Fruit fly (Drosophila melanogaster) whole organism: ENCODE results near the gene CG11449.

Source experiments
- CG8478 ChIP-seq: fragments of >200 bp; optimal IDR thresholded peaks from 2 replicates; lab custom pipeline; 2018; ENCODE audit warnings: inconsistent platforms
- Dll ChIP-seq: fragments of >200 bp; optimal IDR thresholded peaks from 2 replicates; lab custom pipeline; 2017
- EcR ChIP-seq, 2 experiments: fragments of >200 bp; optimal IDR thresholded peaks; 2 replicates each; lab custom pipeline; 2017; ENCODE audit warnings: missing biosample characterization in 2 of 2, missing genetic modification characterization in 2 of 2, missing genetic modification reagents in 2 of 2
- pan ChIP-seq: fragments of >200 bp; optimal IDR thresholded peaks from 2 replicates; lab custom pipeline; 2017
- psq ChIP-seq: fragments of >200 bp; optimal IDR thresholded peaks from 2 replicates; lab custom pipeline; 2017
- usp ChIP-seq: fragments of >200 bp; optimal IDR thresholded peaks from 2 replicates; lab custom pipeline; 2017; ENCODE audit warnings: missing biosample characterization, missing genetic modification characterization, mixed read lengths

Gene CG11449

DNA sequence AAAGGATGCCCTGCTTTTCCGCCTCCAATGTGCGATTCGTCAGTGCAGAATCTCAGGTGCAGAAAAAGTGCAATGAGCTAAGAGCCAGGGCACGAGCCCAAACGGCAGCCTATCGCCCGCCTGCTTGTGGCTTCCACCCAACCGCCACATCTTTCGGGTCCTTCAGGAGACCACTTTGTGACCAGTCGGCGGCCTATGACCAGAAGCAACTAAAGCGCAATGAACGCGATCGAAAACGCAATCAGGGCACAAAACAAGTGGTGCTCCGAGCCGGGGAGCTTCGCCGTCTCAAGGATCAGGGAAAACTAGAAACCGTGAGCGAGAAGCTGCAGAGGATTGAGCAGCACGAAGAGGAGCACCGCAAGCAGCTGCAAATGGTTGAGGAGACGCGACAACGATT lies at the start of gene CG11449:
Gene CG11449, plus strand, starts transcription at position 6 of the 400 bp plus-strand sequence.
- TF ChIP-seq psq (lab: Kevin White, UChicago) (no peak), usp (GFP tag; lab: Kevin White, UChicago) (no peak), EcR (GFP tag; optimal IDR thresholded peaks at IDR 0.05; lab: Kevin White, UChicago) (no peak), Dll (lab: Kevin White, UChicago) (no peak), CG8478 (lab: Kevin White, UChicago) (no peak), pan (lab: Kevin White, UChicago) (no peak)

DNA sequence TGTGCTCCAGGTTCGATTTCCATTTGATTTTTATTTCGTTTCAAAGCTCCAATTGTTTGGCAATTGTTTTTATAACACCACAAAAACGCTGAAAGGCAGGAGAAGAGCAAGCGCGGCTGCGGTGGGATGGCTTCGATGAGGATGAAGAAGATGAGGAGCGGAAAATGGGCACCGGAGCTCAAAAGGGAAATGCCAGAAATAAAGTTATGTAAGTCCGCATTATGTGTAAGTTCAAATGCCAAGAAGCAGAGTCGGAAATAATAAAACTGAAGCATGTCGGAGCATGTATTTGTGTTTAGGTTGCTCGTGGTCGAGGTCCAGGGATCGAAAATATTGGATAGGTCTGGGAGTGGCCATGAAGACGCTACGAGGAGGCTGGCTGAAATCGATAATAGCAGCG lies 48.8 kb upstream of the CG11449 start:
- TF ChIP-seq pan (lab: Kevin White, UChicago) (no peak), EcR (GFP tag; optimal IDR thresholded peaks at IDR 0.05; lab: Kevin White, UChicago) (no peak), psq (lab: Kevin White, UChicago) (no peak), usp (GFP tag; lab: Kevin White, UChicago) (no peak), CG8478 (lab: Kevin White, UChicago) (no peak), Dll (lab: Kevin White, UChicago) (no peak)

DNA sequence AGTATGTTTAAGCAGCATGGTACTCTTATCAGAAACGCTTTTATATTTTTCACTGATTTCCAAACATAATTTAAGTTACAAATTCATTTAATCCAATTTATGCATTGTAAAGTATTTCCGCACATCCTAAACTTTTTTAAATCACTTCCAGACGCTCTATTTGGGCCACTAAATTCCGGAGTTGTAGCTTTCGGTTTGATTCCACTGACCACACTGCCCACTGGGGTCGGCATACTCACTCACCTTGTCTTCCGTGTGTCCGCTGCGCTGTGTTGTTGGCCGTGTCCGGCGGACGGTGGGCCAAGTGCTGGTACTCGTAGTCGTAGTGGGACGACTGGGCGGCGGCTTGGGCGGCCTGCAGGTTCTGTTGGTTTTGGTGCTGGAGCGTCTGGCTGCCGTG lies 47.5 kb upstream of the CG11449 start:
- TF ChIP-seq Dll (lab: Kevin White, UChicago) = no peak
- no peak for TF ChIP-seq EcR (GFP tag; optimal IDR thresholded peaks at IDR 0.05; lab: Kevin White, UChicago)
- TF ChIP-seq CG8478 (lab: Kevin White, UChicago) = no peak
- no peak for TF ChIP-seq psq (lab: Kevin White, UChicago)
- no peak for TF ChIP-seq pan (lab: Kevin White, UChicago)
- TF ChIP-seq usp (GFP tag; lab: Kevin White, UChicago) = no peak

DNA sequence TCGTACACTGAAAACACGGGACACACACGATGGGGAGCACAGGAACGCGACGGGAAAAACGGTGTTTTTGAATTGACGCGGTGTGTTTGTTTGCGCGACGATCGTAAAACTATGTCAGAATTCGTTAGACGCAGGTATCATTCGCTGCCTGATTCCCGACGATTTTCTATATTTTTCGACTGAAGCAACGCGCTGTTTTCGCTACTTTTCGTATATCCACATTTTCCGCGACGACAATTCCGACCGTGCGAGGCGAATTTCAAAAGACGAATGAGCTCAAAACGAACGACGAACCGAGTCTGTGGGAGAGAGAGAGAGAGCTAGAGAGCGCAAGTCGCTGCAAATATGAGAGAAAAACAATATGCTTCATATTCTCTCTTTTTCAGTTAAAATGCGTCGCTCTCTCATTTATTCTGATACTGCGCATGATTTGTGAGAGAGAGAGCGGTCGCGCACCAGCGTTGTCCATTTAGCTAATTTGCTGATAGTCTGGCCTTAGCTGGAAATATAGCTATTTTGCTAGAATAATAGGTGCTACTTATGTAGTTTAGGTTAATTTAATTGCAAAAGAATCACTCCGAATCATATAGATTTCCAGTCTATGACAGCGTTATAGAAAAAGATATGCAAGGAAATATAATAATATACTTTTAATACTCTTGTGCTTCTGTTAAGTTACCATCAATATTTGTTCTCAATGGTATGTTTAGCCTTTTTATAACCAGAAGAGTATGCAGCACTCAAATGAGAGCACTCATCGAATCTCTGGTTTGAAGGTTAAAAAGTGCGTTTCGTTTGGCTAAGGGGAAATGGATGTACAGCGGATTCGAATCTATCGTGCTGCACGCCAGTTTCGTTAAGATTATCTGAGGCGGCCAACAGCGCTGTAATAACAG lies 46.3 kb upstream of the CG11449 start, which contains the start of gene Ten-m:
Gene Ten-m, minus strand, starts transcription at position 274 of the 896 bp plus-strand sequence.
- peak; percentile 68 for TF ChIP-seq Dll (lab: Kevin White, UChicago)
- no peak for TF ChIP-seq pan (lab: Kevin White, UChicago)

DNA sequence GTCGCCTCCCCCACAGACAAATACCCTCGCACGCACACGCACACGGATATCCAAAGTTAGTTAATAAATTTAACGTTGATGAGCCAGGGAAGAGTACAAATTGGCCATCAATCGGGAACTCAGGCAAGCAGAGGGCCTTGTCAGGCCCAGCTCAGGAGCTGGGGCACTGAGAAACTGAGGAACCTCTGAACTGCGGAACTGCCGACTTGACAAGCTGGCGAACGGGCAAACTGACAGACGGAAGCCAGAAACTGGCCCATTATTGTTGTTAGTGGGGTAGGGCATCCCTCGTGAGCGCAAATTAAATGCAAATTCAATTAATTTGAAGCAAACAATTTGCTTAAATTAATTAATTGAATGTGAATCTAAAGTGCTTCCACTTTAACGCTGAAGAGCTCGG lies 38.1 kb upstream of the CG11449 start:
- no peak for TF ChIP-seq psq (lab: Kevin White, UChicago)
- no peak for TF ChIP-seq usp (GFP tag; lab: Kevin White, UChicago)
- TF ChIP-seq pan (lab: Kevin White, UChicago) = no peak
- TF ChIP-seq EcR (GFP tag; optimal IDR thresholded peaks at IDR 0.05; lab: Kevin White, UChicago) = no peak
- no peak for TF ChIP-seq Dll (lab: Kevin White, UChicago)
- no peak for TF ChIP-seq CG8478 (lab: Kevin White, UChicago)

DNA sequence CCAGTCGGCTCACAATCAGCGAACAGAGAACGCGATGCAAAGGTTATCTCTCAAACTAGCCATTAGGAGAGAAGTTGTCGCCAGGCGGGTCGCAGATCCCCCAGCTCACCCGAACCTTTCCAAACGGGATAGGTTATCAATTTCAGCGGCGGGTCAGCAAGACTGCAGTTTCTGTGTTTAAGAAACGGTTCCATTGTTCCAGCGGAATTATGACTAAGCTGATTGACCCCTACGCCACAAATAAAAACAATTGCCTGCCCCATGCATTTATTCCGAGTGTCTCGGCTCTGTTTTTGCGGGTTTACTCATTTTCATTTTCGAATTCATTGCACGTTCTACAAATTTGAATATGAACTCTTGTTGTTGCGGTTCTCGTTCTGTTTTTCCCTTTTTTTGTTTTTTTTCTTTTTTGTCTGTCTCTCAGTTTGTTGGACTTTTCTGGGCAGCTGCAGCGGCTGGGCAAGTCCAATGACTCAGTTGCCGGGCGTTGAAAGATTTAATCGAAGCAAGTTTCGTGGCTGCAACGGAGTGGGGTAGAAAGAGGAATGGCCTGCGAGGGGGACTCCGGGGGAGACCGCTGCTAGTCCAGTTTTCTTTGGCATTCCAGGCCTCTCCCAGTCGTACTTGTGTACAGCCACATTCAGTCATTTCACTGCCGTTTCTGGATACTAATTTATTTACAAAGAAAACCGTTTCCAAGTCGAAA lies 33.4 kb upstream of the CG11449 start:
- TF ChIP-seq pan (lab: Kevin White, UChicago) (no peak), EcR (GFP tag; optimal IDR thresholded peaks at IDR 0.05; lab: Kevin White, UChicago) (peak in 1 of 2 experiments; percentile 65)

DNA sequence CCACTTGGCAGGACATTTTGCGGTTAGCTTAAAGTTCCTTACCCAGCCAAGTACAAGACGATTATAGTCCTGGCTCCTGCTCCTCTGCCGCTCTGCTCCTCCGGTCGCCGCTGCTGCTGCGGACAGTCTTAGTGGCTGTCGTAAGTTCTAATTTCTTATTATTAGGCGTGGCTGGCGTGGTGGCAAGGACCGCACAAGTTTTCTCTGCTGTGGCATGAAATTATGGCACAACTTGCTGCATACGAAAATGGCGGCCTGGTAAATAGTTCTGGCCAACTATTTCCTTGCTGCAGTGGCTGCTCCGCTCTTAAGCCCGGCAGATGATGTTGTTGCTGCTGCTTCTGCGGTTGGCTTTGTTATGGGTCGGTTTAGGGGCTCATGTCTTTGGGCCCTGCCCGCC lies 29.5 kb upstream of the CG11449 start:
- no peak for TF ChIP-seq CG8478 (lab: Kevin White, UChicago)
- TF ChIP-seq EcR (GFP tag; optimal IDR thresholded peaks at IDR 0.05; lab: Kevin White, UChicago) = no peak
- no peak for TF ChIP-seq pan (lab: Kevin White, UChicago)
- TF ChIP-seq psq (lab: Kevin White, UChicago) = no peak
- TF ChIP-seq usp (GFP tag; lab: Kevin White, UChicago) = no peak
- no peak for TF ChIP-seq Dll (lab: Kevin White, UChicago)

DNA sequence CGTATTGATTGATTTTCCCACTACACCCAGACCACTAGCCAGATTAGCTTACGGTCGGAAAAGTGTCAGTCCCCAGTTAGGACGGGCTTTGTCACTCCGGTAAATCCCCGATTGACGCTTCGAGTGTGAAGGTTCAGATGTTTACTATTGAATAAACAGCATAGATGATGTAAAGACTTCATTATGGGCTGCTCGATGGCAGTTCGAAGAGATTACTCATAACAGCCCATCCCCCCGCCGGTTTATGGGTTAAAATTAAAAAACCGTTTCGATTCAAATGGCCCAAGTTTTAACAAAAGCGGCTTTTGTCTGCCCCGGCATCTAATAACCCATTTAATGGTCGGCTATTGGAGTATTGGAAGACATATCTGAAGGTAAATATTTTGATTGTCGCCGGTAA lies 17.1 kb upstream of the CG11449 start:
- no peak for TF ChIP-seq pan (lab: Kevin White, UChicago)
- no peak for TF ChIP-seq EcR (GFP tag; optimal IDR thresholded peaks at IDR 0.05; lab: Kevin White, UChicago)
- TF ChIP-seq CG8478 (lab: Kevin White, UChicago) = no peak

DNA sequence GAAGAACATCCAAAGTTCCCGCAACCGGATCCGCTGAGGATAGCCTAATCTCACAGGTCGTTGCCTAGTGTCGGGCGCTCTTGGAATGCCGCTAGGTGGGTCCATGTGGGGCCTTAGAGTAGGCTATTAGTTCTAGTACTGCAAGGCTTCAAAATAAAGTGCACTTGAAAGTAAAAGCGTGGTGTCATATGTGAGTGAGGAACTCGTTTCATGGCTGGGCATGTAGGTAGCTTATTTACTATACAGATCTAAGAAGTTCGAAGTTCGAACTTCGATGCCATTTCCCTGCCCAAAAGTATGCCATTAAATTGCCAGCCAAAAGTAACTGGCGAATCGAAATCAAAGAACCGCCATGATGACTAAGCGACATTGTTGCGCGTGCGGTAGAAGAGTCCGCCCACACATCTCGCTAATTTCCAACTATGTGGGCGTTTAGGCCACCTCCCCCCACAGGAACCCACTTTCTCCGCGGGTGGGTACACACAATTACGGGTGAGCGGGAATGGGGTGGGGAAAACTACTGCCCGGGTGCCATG lies 1.8 kb downstream of the CG11449 start:
- TF ChIP-seq psq (lab: Kevin White, UChicago) = no peak

DNA sequence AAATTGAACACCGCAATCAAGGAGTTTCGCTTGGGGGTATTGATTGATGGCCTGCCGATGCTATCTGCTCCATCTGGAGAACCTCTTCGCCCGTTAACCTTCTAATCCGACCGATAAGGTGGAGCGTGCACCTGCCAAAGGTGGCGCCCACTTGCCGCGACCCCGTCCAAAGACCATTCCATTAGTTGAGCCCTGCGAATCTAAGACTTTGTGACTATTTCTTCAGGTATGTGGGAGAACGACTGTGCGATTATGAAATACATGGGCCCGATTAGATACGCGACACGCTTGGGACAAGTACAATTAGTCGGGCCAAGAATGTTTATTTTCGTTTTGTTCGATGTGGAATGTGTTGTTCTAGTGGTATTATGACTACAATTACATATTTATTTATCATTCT lies 4.1 kb downstream of the CG11449 start:
- no peak for TF ChIP-seq psq (lab: Kevin White, UChicago)
- no peak for TF ChIP-seq usp (GFP tag; lab: Kevin White, UChicago)
- no peak for TF ChIP-seq EcR (GFP tag; optimal IDR thresholded peaks at IDR 0.05; lab: Kevin White, UChicago)
- no peak for TF ChIP-seq Dll (lab: Kevin White, UChicago)
- TF ChIP-seq pan (lab: Kevin White, UChicago) = no peak
- no peak for TF ChIP-seq CG8478 (lab: Kevin White, UChicago)

DNA sequence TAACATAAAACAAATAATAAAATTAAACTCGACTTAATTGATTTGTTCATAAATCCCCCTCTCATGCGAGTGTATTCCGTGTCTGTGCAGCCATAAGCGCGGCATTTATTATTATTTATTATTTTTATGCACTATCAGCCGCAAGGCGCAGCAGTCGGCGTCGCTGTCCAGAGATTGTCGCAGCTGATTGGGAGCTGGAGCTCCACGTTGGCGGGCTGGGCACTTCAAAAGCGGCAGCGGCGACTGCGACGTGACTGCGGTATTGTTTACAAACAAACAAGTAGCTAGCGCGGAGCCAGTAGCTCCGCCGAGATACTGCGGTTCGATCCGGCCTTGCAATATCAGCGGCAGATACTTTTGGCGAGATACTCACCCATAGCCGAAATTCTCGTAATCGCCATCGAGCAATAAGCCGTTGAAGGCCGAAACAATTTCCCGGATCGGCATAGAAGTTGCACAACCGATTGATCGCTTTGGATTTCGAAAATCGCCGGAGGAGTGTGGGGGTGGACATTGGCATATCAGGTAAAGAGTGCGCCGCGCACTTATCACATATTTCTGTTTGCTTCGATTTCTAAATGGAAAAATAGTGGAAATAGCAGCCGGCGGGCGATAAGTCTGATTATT lies 4.8 kb downstream of the CG11449 start:
- TF ChIP-seq EcR (GFP tag; optimal IDR thresholded peaks at IDR 0.05; lab: Kevin White, UChicago) = no peak
- no peak for TF ChIP-seq Dll (lab: Kevin White, UChicago)
- no peak for TF ChIP-seq pan (lab: Kevin White, UChicago)
- TF ChIP-seq psq (lab: Kevin White, UChicago) = no peak
- no peak for TF ChIP-seq usp (GFP tag; lab: Kevin White, UChicago)
- TF ChIP-seq CG8478 (lab: Kevin White, UChicago) = no peak
